Fruit fly (Drosophila melanogaster): ENCODE data around the gene His2Av.
A peak's percentile ranks its signal among the peaks of the same experiment; 100 is the strongest.

Gene His2Av

DNA sequence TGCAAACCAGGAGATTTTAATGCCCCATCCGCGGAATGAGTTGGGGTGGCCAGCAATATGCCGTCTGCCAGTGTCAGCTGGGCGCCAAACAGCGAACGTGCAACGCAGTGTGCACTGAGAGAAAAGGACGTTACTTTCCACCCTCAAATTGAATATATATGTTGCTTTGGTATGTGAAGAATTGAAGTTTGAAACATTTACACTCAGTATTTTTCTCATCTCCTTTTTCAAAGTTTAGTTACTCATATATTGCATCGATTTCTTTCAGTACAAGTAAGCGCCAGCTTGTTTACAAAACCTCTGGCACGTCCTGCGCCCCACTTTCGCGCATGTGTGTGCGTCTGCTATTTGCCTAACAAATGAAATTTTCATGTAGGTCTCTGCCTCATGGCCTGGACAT is 7.5 kb upstream of the His2Av start (continued):
- TF ChIP-seq CG12071 (GFP tag; optimal IDR thresholded peaks at IDR 0.05) (no peak), Med (GFP tag) (peak; percentile 81), CG32532 (GFP tag; IDR thresholded peaks at IDR 0.05) (0 out of 2 replicates have a peak, but pooled peaks have one; percentile 48), ara (GFP tag; IDR thresholded peaks at IDR 0.05) (peak; percentile 49; the same call in 1 of the 2 replicates), HHEX (GFP tag; optimal IDR thresholded peaks at IDR 0.05) (peak; percentile 34), Mrtf (GFP tag; IDR thresholded peaks at IDR 0.05) (0 out of 3 replicates have a peak, but pooled peaks have one; percentile 34), peb (GFP tag; IDR thresholded peaks at IDR 0.05) (peak; percentile 28; the same call in 1 of the 2 replicates), CG9727 (GFP tag; optimal IDR thresholded peaks at IDR 0.05) (peak; percentile 59), CG16863 (GFP tag; optimal IDR thresholded peaks at IDR 0.05) (no peak), tll (GFP tag; optimal IDR thresholded peaks at IDR 0.05) (no peak), Abd-B (GFP tag; optimal IDR thresholded peaks at IDR 0.05) (no peak), maf-S (GFP tag; optimal IDR thresholded peaks at IDR 0.05) (no peak), Xrp1 (GFP tag; IDR thresholded peaks at IDR 0.05) (peak; percentile 82), CG9932 (GFP tag; IDR thresholded peaks at IDR 0.05) (no peak), CG15601 (tag; optimal IDR thresholded peaks at IDR 0.05) (no peak), btn (GFP tag; optimal IDR thresholded peaks at IDR 0.05) (no peak), unpg (GFP tag; optimal IDR thresholded peaks at IDR 0.05) (peak; percentile 38), inv (GFP tag; IDR thresholded peaks at IDR 0.05; ENCODE audit: partially characterized antibody) (no peak), CG15479 (GFP tag; optimal IDR thresholded peaks at IDR 0.05) (no peak), Dad (GFP tag; optimal IDR thresholded peaks at IDR 0.05) (peak; percentile 76), phol (tag; optimal IDR thresholded peaks at IDR 0.05) (peak; percentile 38), sens-2 (GFP tag; IDR thresholded peaks at IDR 0.05) (no peak), CG17186 (GFP tag; optimal IDR thresholded peaks at IDR 0.05) (no peak), HLH3B (GFP tag; IDR thresholded peaks at IDR 0.05) (peak; percentile 66), mirr (GFP tag; optimal IDR thresholded peaks at IDR 0.05) (no peak), pb (GFP tag; optimal IDR thresholded peaks at IDR 0.05) (no peak), YL-1 (GFP tag; optimal IDR thresholded peaks at IDR 0.05) (no peak), B-H2 (GFP tag; optimal IDR thresholded peaks at IDR 0.05) (no peak), Fer2 (tag; optimal IDR thresholded peaks at IDR 0.05) (no peak), fd102C (GFP tag; optimal IDR thresholded peaks at IDR 0.05) (no peak), CG18599 (GFP tag; optimal IDR thresholded peaks at IDR 0.05) (peak; percentile 79), Eip74EF (GFP tag; optimal IDR thresholded peaks at IDR 0.05) (no peak), gsb-n (tag; optimal IDR thresholded peaks at IDR 0.05) (no peak), lov (optimal IDR thresholded peaks at IDR 0.05) (no peak), lov (GFP tag; IDR thresholded peaks at IDR 0.05) (peak; percentile 38; the same call in 1 of the 3 replicates), Kr (GFP tag; optimal IDR thresholded peaks at IDR 0.05) (no peak), CG14860 (GFP tag; IDR thresholded peaks at IDR 0.05; ENCODE audit: partially characterized antibody) (no peak), onecut (GFP tag; IDR thresholded peaks at IDR 0.05) (peak; percentile 76), usp (GFP tag; optimal IDR thresholded peaks at IDR 0.05) (no peak), CG16779 (GFP tag; IDR thresholded peaks at IDR 0.05) (no peak), Taf1 (GFP tag; IDR thresholded peaks at IDR 0.05) (peak; percentile 45), Sin3A (optimal IDR thresholded peaks at IDR 0.05) (no peak), CG17612 (GFP tag; IDR thresholded peaks at IDR 0.05) (0 out of 2 replicates have a peak, but pooled peaks have one; percentile 15), HmgZ (tag; optimal IDR thresholded peaks at IDR 0.05) (no peak), pho (GFP tag; optimal IDR thresholded peaks at IDR 0.05) (no peak), CG3847 (GFP tag; IDR thresholded peaks at IDR 0.05) (no peak), CG31224 (GFP tag; IDR thresholded peaks at IDR 0.05) (peak; percentile 13; the same call in 1 of the 2 replicates), Scr (GFP tag; IDR thresholded peaks at IDR 0.05; ENCODE audit: partially characterized antibody) (no peak), D (optimal IDR thresholded peaks at IDR 0.05) (no peak), D (GFP tag; optimal IDR thresholded peaks at IDR 0.05) (peak; percentile 3), br (optimal IDR thresholded peaks at IDR 0.05) (no peak), CG6791 (GFP tag; IDR thresholded peaks at IDR 0.05; ENCODE audit: partially characterized antibody) (no peak)
